Fruit fly (Drosophila melanogaster): ENCODE data around the gene pns.

Gene pns

DNA sequence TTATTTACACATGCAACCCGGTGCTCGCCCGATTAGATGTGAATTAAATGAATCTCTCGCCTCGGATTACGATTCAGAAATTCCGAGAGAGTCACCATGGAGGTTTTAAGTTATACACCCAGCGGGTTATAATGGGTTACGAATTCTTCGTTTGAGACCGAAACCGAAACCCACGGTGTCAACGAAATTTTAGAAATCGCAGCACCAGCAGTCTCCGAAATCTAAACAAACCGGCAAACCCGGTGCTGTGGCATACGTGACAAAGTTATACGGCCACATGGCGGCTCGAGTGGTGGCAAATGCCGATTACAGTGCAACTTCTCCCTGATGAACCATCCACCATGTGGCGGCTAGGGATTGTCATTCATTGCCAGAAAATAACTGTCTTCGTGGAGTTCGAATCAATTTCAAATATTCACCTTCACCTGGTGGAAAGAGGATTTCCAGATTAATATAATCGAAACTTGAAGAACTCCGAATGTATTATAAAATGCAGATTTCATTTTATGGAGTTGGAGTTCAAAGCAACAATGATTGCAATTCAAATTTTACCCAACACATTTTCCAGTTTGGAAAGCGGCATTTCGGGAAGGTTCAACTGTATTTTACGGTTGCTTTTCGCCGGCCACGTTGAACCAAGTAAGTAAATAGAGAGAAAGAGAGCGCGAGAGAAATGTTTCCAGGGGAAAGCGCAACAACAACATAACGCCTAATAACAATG is 21.0 kb upstream of the pns start (continued):
- no peak for TF ChIP-seq CG18011 (GFP tag; optimal IDR thresholded peaks at IDR 0.05)
- TF ChIP-seq ato (GFP tag; IDR thresholded peaks at IDR 0.05; ENCODE audit: partially characterized antibody): no peak
- no peak for TF ChIP-seq CG42726 (GFP tag; IDR thresholded peaks at IDR 0.05; ENCODE audit: partially characterized antibody)
- no peak for TF ChIP-seq Neu2 (GFP tag; optimal IDR thresholded peaks at IDR 0.05; ENCODE audit: borderline replicate concordance)
- no peak for TF ChIP-seq bowl (GFP tag; IDR thresholded peaks at IDR 0.05)
- no peak for TF ChIP-seq CG3726 (GFP tag; IDR thresholded peaks at IDR 0.05)
- peak; percentile 23 for TF ChIP-seq CG12104 (GFP tag; optimal IDR thresholded peaks at IDR 0.05)
- peak; percentile 58 for TF ChIP-seq Nf-YC (tag; optimal IDR thresholded peaks at IDR 0.05)
- TF ChIP-seq chif (GFP tag; optimal IDR thresholded peaks at IDR 0.05): peak; percentile 63 to 84
- peak; percentile 50 for TF ChIP-seq Hmr (GFP tag; optimal IDR thresholded peaks at IDR 0.05)
- TF ChIP-seq knrl (GFP tag; IDR thresholded peaks at IDR 0.05; ENCODE audit: partially characterized antibody): no peak
- TF ChIP-seq CG17186 (GFP tag; optimal IDR thresholded peaks at IDR 0.05): peak; percentile 6
- TF ChIP-seq unpg (GFP tag; optimal IDR thresholded peaks at IDR 0.05): peak; percentile 69
- TF ChIP-seq CG2889 (GFP tag; IDR thresholded peaks at IDR 0.05): no peak
- TF ChIP-seq nerfin-1 (tag; optimal IDR thresholded peaks at IDR 0.05): peak; percentile 70
- no peak for TF ChIP-seq Oaz (GFP tag; IDR thresholded peaks at IDR 0.05)
- TF ChIP-seq gcm2 (GFP tag; optimal IDR thresholded peaks at IDR 0.05): peak; percentile 28
- TF ChIP-seq eve (GFP tag; optimal IDR thresholded peaks at IDR 0.05): no peak
- peak; percentile 25 for TF ChIP-seq CG3163 (GFP tag; optimal IDR thresholded peaks at IDR 0.05)
- no peak for TF ChIP-seq CG7987 (GFP tag; optimal IDR thresholded peaks at IDR 0.05)
- TF ChIP-seq CG31224 (GFP tag; IDR thresholded peaks at IDR 0.05): no peak
- TF ChIP-seq CG4617 (GFP tag; optimal IDR thresholded peaks at IDR 0.05; ENCODE audit: borderline replicate concordance): peak; percentile 28
- TF ChIP-seq CG4282 (GFP tag; optimal IDR thresholded peaks at IDR 0.05): no peak
- TF ChIP-seq CG14441 (GFP tag; IDR thresholded peaks at IDR 0.05): no peak; the same call in 1 of the 2 replicates
- TF ChIP-seq ken (GFP tag; IDR thresholded peaks at IDR 0.05): peak; percentile 56; the same call in 1 of the 3 replicates
- TF ChIP-seq Atf-2 (GFP tag; optimal IDR thresholded peaks at IDR 0.05): peak; percentile 74
- TF ChIP-seq Poxn (GFP tag; IDR thresholded peaks at IDR 0.05): no peak
- peak; percentile 83 for TF ChIP-seq CG10979 (tag; optimal IDR thresholded peaks at IDR 0.05)
- no peak for TF ChIP-seq Doc3 (GFP tag; IDR thresholded peaks at IDR 0.05; ENCODE audit: partially characterized antibody)
- TF ChIP-seq Usf (GFP tag; optimal IDR thresholded peaks at IDR 0.05): peak; percentile 58
- no peak for TF ChIP-seq Taf1 (GFP tag; IDR thresholded peaks at IDR 0.05)
- peak; percentile 56 for TF ChIP-seq CG10267 (tag; optimal IDR thresholded peaks at IDR 0.05)
- TF ChIP-seq Hmx (GFP tag; optimal IDR thresholded peaks at IDR 0.05): peak; percentile 38
- no peak for TF ChIP-seq pzg (GFP tag; optimal IDR thresholded peaks at IDR 0.05)
- TF ChIP-seq stwl (tag; optimal IDR thresholded peaks at IDR 0.05): no peak
- TF ChIP-seq Deaf1 (tag; optimal IDR thresholded peaks at IDR 0.05): peak; percentile 9
- TF ChIP-seq CG18262 (tag; optimal IDR thresholded peaks at IDR 0.05): peak; percentile 86
- 0 out of 3 replicates have a peak, but pooled peaks have one; percentile 5 for TF ChIP-seq ase (GFP tag; IDR thresholded peaks at IDR 0.05)
- TF ChIP-seq CG8924 (tag; optimal IDR thresholded peaks at IDR 0.05): peak; percentile 81
- TF ChIP-seq cas (GFP tag; IDR thresholded peaks at IDR 0.05): no peak
- peak; percentile 66 for TF ChIP-seq CG9817 (tag; optimal IDR thresholded peaks at IDR 0.05)
- TF ChIP-seq Ravus (GFP tag; IDR thresholded peaks at IDR 0.05): no peak
- peak; percentile 13 for TF ChIP-seq gfzf (GFP tag; optimal IDR thresholded peaks at IDR 0.05)
- TF ChIP-seq fd102C (GFP tag; optimal IDR thresholded peaks at IDR 0.05): no peak
- TF ChIP-seq luna (GFP tag; optimal IDR thresholded peaks at IDR 0.05): no peak
- TF ChIP-seq CG17328 (GFP tag; IDR thresholded peaks at IDR 0.05): peak; percentile 74
- no peak for TF ChIP-seq CG14860 (GFP tag; IDR thresholded peaks at IDR 0.05; ENCODE audit: partially characterized antibody)
- TF ChIP-seq CG3281 (GFP tag; optimal IDR thresholded peaks at IDR 0.05): peak; percentile 42
- peak; percentile 47; the same call in 1 of the 2 replicates for TF ChIP-seq peb (GFP tag; IDR thresholded peaks at IDR 0.05)

All from whole organism, embryonic.